Fruit fly (Drosophila melanogaster) whole organism, wandering third instar larva: ENCODE results near the gene Mettl2.

Experiments used
- Abd-B ChIP-seq: fragments of >200 bp; optimal IDR thresholded peaks from 2 replicates; lab custom pipeline; 2017; ENCODE audit warnings: missing biosample characterization, missing genetic modification characterization
- CG32264 ChIP-seq: fragments of 200-800 bp; sonication (Bioruptor generic); optimal IDR thresholded peaks from 2 replicates; lab custom pipeline; 2016; ENCODE audit warnings: missing biosample characterization, missing genetic modification characterization
- Myc ChIP-seq: fragments of >200 bp; optimal IDR thresholded peaks from 2 replicates; lab custom pipeline; 2017
- OdsH ChIP-seq: fragments of 200-800 bp; sonication (Bioruptor generic); optimal IDR thresholded peaks from 2 replicates; lab custom pipeline; 2016; ENCODE audit warnings: missing biosample characterization, mild to moderate bottlenecking, missing genetic modification characterization
- dsf ChIP-seq: sonication (Bioruptor generic); optimal IDR thresholded peaks from 2 replicates; lab custom pipeline; 2016; ENCODE audit warnings: missing biosample characterization, missing genetic modification characterization, borderline replicate concordance
- psq ChIP-seq: fragments of 200-800 bp; sonication (Bioruptor generic); optimal IDR thresholded peaks from 3 replicates; lab custom pipeline; 2017; ENCODE audit warnings: missing biosample characterization, mild to moderate bottlenecking, missing genetic modification characterization, moderate library complexity
- usp ChIP-seq: fragments of >200 bp; optimal IDR thresholded peaks from 2 replicates; lab custom pipeline; 2017; ENCODE audit warnings: missing biosample characterization, missing genetic modification characterization

dm6 chr3L:1626924-1627323, 12.1 kb downstream of the Mettl2 start:
- TF ChIP-seq usp = no peak
- TF ChIP-seq Myc (lab: Kevin White, UChicago) = no peak
- TF ChIP-seq Abd-B (GFP tag; lab: Kevin White, UChicago) = no peak
- TF ChIP-seq dsf = no peak
- no peak for TF ChIP-seq psq (GFP tag; lab: Kevin White, UChicago)
- no peak for TF ChIP-seq CG32264 (GFP tag; lab: Kevin White, UChicago)
- no peak for TF ChIP-seq OdsH (GFP tag; lab: Kevin White, UChicago)
